Fruit fly (Drosophila melanogaster) S2 (cell line): ENCODE results near the gene tst.

Experiments
- CG8478 ChIP-seq: fragments of >200 bp; optimal IDR thresholded peaks from 2 replicates; lab custom pipeline; 2018
- CTCF ChIP-seq, 2 experiments: fragments of >200 bp; optimal IDR thresholded peaks; 2 replicates each; lab custom pipeline; 2018

The tst gene

dm6 chr3R:23724843-23725506, 47.7 kb downstream of the tst start:
- no peak for TF ChIP-seq CTCF (optimal IDR thresholded peaks at IDR 0.05; lab: Kevin White, UChicago)
- no peak for TF ChIP-seq CG8478 (lab: Kevin White, UChicago)

DNA sequence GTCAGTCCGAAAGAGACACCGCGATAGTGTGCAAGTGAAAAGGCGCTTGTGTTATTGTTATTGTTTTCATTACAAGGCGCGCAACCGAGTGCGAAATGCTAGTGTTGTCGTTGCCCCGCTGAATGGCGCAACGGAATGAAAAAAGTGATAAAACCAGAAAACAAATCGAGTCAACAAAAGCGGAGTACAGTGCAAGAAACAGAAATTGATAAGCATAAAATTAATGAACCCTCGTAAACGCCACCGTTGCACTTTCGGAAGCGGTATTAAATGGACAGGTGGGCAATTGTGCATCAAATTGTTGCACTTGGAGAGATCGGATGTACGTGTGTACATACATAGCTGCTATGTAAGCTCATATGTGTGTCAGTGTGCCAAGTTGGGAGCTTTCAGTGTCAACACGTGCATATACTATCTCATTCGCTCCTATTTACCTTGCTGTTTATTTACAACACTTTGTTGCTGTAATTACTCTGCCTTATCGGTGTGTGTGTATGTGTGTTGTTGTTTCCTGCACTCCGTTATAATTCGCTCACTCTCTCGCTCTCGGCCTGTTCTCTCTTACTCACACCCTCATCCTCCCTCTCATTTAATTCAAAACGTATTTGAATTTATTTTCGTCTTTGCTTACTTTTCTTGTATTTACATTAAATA, 49.2 kb downstream of the tst start:
- no peak for TF ChIP-seq CTCF (optimal IDR thresholded peaks at IDR 0.05; lab: Kevin White, UChicago)
- no peak for TF ChIP-seq CG8478 (lab: Kevin White, UChicago)

DNA sequence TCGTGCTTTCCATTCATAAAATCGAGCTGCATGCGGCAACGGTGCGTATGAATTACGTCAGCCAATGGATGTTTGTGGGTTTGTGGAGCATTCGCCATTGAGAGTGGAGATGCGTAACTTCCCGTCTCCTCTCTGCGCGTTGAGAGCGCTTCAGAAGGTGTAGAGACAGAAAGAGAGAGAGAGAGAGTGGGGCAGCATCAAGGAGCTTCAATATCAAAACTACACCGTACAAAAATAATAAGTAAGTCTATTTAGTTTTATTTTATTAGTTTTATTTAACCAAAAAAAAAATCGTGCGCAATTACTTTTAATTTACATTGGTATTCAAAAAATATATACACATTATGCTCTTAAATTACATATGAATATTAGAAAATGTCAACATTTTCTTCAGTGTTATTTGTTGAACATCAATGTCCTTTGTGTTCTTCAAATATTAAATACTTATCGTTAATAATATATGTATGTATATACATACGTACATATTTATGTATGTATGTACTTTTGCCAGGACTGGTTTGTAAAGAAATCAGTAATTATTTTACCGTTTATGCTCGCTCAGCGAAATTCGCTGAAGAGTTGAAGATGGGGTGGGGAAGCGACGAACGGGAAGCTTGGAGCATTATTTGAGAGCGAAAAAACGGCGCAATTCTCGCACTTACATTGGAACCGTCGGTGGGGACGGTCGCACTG, 49.8 kb downstream of the tst start, which contains the start of gene CG10365:
TSS of gene CG10365 (plus strand) at position 652 of the 693 bp plus-strand sequence.
- TF ChIP-seq CTCF (optimal IDR thresholded peaks at IDR 0.05; lab: Kevin White, UChicago): no peak
- no peak for TF ChIP-seq CG8478 (lab: Kevin White, UChicago)

dm6 chr3R:23721936-23722335, 50.7 kb downstream of the tst start:
- TF ChIP-seq CTCF (optimal IDR thresholded peaks at IDR 0.05; lab: Kevin White, UChicago) (peak; percentile 54 to 90), CG8478 (lab: Kevin White, UChicago) (no peak)

dm6 chr3R:23721525-23721924, 51.1 kb downstream of the tst start, which contains the start of gene CG10232:
TSS of gene CG10232 (minus strand) at chr3R:23721625.
- TF ChIP-seq CG8478 (lab: Kevin White, UChicago): no peak
- no peak for TF ChIP-seq CTCF (optimal IDR thresholded peaks at IDR 0.05; lab: Kevin White, UChicago)
